Fruit fly (Drosophila melanogaster): ENCODE results near the gene Hsp60A.
A peak's percentile ranks its signal among the peaks of the same experiment; 100 is the strongest.

The Hsp60A gene

dm6 chrX:11137566-11138186 is 29.4 kb downstream of the Hsp60A start, which contains the start of gene CDK2AP1 (continued):
- TF ChIP-seq CG10979 (tag; optimal IDR thresholded peaks at IDR 0.05): no peak
- peak; percentile 31 for TF ChIP-seq CG8924 (tag; optimal IDR thresholded peaks at IDR 0.05)
- no peak for TF ChIP-seq CG12104 (GFP tag; optimal IDR thresholded peaks at IDR 0.05)
- peak; percentile 61 for TF ChIP-seq zen2 (GFP tag; IDR thresholded peaks at IDR 0.05; ENCODE audit: partially characterized antibody)
- no peak for TF ChIP-seq ash1 (GFP tag; optimal IDR thresholded peaks at IDR 0.05)
- TF ChIP-seq run (tag; optimal IDR thresholded peaks at IDR 0.05): no peak
- TF ChIP-seq C15 (GFP tag; IDR thresholded peaks at IDR 0.05): no peak
- TF ChIP-seq CG9437 (GFP tag; optimal IDR thresholded peaks at IDR 0.05): no peak
- no peak for TF ChIP-seq ab (GFP tag; optimal IDR thresholded peaks at IDR 0.05)
- no peak for TF ChIP-seq CG5953 (GFP tag; IDR thresholded peaks at IDR 0.05)
- no peak for TF ChIP-seq ap (GFP tag; IDR thresholded peaks at IDR 0.05)
- no peak for TF ChIP-seq CG1792 (GFP tag; optimal IDR thresholded peaks at IDR 0.05)
- TF ChIP-seq CG33213 (GFP tag; optimal IDR thresholded peaks at IDR 0.05): no peak
- no peak for TF ChIP-seq twi (tag; optimal IDR thresholded peaks at IDR 0.05)
- TF ChIP-seq CG15514 (GFP tag; optimal IDR thresholded peaks at IDR 0.05): peak; percentile 68
- TF ChIP-seq CG7786 (GFP tag; optimal IDR thresholded peaks at IDR 0.05): peak; percentile 25
- TF ChIP-seq sim (GFP tag; IDR thresholded peaks at IDR 0.05): no peak
- no peak for TF ChIP-seq CG1832 (GFP tag; optimal IDR thresholded peaks at IDR 0.05)
- no peak for TF ChIP-seq sqz (GFP tag; optimal IDR thresholded peaks at IDR 0.05)
- TF ChIP-seq Dfd (GFP tag; optimal IDR thresholded peaks at IDR 0.05): peak in 1 of 2 experiments; percentile 55
- no peak for TF ChIP-seq ara (GFP tag; IDR thresholded peaks at IDR 0.05)
- TF ChIP-seq CG34224 (GFP tag; IDR thresholded peaks at IDR 0.05; ENCODE audit: partially characterized antibody): peak; percentile 67
- peak; percentile 31 for TF ChIP-seq CG13894 (tag; optimal IDR thresholded peaks at IDR 0.05)
- TF ChIP-seq cg (GFP tag; optimal IDR thresholded peaks at IDR 0.05): no peak
- no peak for TF ChIP-seq Fer2 (tag; optimal IDR thresholded peaks at IDR 0.05)
- peak; percentile 57; the same call in 1 of the 4 replicates for TF ChIP-seq chinmo (GFP tag; IDR thresholded peaks at IDR 0.05; ENCODE audit: partially characterized antibody)
- peak; percentile 9 for TF ChIP-seq CG18262 (tag; optimal IDR thresholded peaks at IDR 0.05)
- no peak for TF ChIP-seq CG3838 (GFP tag; optimal IDR thresholded peaks at IDR 0.05)
- TF ChIP-seq E2f2 (GFP tag; IDR thresholded peaks at IDR 0.05): 0 out of 2 replicates have a peak, but pooled peaks have one; percentile 7
- TF ChIP-seq lola (GFP tag; optimal IDR thresholded peaks at IDR 0.05): peak in 1 of 3 experiments; percentile 78
- no peak for TF ChIP-seq Gsc (GFP tag; IDR thresholded peaks at IDR 0.05)
- TF ChIP-seq bcd (GFP tag; optimal IDR thresholded peaks at IDR 0.05): peak; percentile 38
- no peak for TF ChIP-seq cato (GFP tag; optimal IDR thresholded peaks at IDR 0.05; ENCODE audit: borderline replicate concordance)
- peak; percentile 32 for TF ChIP-seq CG17829 (tag; optimal IDR thresholded peaks at IDR 0.05)
- TF ChIP-seq CG6765 (GFP tag; optimal IDR thresholded peaks at IDR 0.05): no peak
- peak; percentile 18 for TF ChIP-seq bab2 (GFP tag; optimal IDR thresholded peaks at IDR 0.05)
- TF ChIP-seq luna (GFP tag; optimal IDR thresholded peaks at IDR 0.05): no peak
- no peak for TF ChIP-seq Fer3 (tag; optimal IDR thresholded peaks at IDR 0.05)
- TF ChIP-seq ttk (GFP tag; IDR thresholded peaks at IDR 0.05): no peak
- peak in 1 of 2 experiments; percentile 40 for TF ChIP-seq Eip74EF (GFP tag; optimal IDR thresholded peaks at IDR 0.05)
- TF ChIP-seq esg (GFP tag; conservative IDR thresholded peaks at IDR 0.05): 0 out of 2 replicates have a peak, but pooled peaks have one; percentile 24
- TF ChIP-seq usp (GFP tag; optimal IDR thresholded peaks at IDR 0.05): no peak
- no peak for TF ChIP-seq CG5180 (GFP tag; optimal IDR thresholded peaks at IDR 0.05)
- peak; percentile 4 for TF ChIP-seq CG11398 (GFP tag; optimal IDR thresholded peaks at IDR 0.05)
- no peak for TF ChIP-seq ems (GFP tag; optimal IDR thresholded peaks at IDR 0.05)
- TF ChIP-seq rib (GFP tag; IDR thresholded peaks at IDR 0.05): no peak
- TF ChIP-seq dysf (GFP tag; IDR thresholded peaks at IDR 0.05): peak; percentile 17; the same call in 1 of the 3 replicates
- TF ChIP-seq CG13424 (tag; optimal IDR thresholded peaks at IDR 0.05): no peak
- TF ChIP-seq nerfin-2 (GFP tag; IDR thresholded peaks at IDR 0.05; ENCODE audit: partially characterized antibody): peak; percentile 72
